Worm (Caenorhabditis elegans): Measurements from ENCODE around the gene sri-28.

DNA sequence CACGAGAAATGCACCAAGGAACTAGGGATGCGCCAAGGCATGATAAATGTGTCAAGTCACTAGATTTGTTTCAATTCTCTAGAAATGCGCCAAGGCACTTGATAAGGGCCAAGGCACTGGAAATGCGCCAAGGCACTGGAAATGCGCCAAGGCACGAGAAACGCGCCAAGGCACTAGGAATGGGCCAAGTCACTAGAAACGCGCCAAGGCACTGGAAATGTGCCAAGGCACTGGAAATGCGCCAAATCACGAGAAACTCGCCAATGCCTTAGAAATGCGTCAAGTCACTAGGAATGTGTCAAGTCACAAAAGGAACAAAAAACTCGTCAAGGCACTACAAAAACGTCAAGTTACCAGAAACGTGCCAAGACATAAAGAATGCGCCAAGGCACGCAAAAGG, 12.1 kb upstream of the sri-28 start:
- no peak for TF ChIP-seq cog-1 (tag; optimal IDR thresholded peaks at IDR 0.05)
- no peak for TF ChIP-seq tab-1 (GFP tag; IDR thresholded peaks at IDR 0.05)
- TF ChIP-seq klf-2 (GFP tag; conservative IDR thresholded peaks at IDR 0.05): no peak
- TF ChIP-seq flt-1 (GFP tag; IDR thresholded peaks at IDR 0.05): no peak
- no peak for TF ChIP-seq med-1 (GFP tag; optimal IDR thresholded peaks at IDR 0.05; ENCODE audit: insufficient read depth)
- TF ChIP-seq ztf-29 (GFP tag; IDR thresholded peaks at IDR 0.05): no peak

All from whole organism, midembryonic.